Fruit fly (Drosophila melanogaster) whole organism, prepupa: ENCODE results near the gene Cyp305a1.

ENCODE experiments used
- Blimp-1 ChIP-seq: fragments of 200-800 bp; sonication (Bioruptor generic); optimal IDR thresholded peaks from 3 replicates; lab custom pipeline; 2017; ENCODE audit warnings: missing biosample characterization, missing genetic modification characterization, mild to moderate bottlenecking, moderate library complexity, missing genetic modification reagents
- CG10631 ChIP-seq: fragments of 200-800 bp; sonication (Bioruptor generic); optimal IDR thresholded peaks from 2 replicates; lab custom pipeline; 2016; ENCODE audit warnings: missing biosample characterization, missing genetic modification characterization
- CG10669 ChIP-seq: fragments of 200-800 bp; sonication (Bioruptor generic); optimal IDR thresholded peaks from 3 replicates; lab custom pipeline; 2018; ENCODE audit warnings: missing biosample characterization, mild to moderate bottlenecking, missing genetic modification characterization, moderate library complexity
- CG11902 ChIP-seq: fragments of 200-800 bp; sonication (Bioruptor generic); optimal IDR thresholded peaks from 3 replicates; lab custom pipeline; 2016; ENCODE audit warnings: missing biosample characterization, missing genetic modification characterization
- CG15336 ChIP-seq: fragments of 200-800 bp; sonication (Bioruptor generic); IDR thresholded peaks from 2 replicates; pipeline ENCODE4 v1.3.6; 2022; ENCODE audit warnings: missing biosample characterization, missing genetic modification characterization
- CG1621 ChIP-seq: fragments of 200-800 bp; sonication (Bioruptor generic); optimal IDR thresholded peaks from 3 replicates; lab custom pipeline; 2018; ENCODE audit warnings: missing biosample characterization, mild to moderate bottlenecking, missing genetic modification characterization
- CG16779 ChIP-seq: fragments of 200-800 bp; sonication (Bioruptor generic); optimal IDR thresholded peaks from 3 replicates; lab custom pipeline; 2017; ENCODE audit warnings: missing biosample characterization, mild to moderate bottlenecking, missing genetic modification characterization
- CG3032 ChIP-seq: fragments of 200-800 bp; optimal IDR thresholded peaks from 2 replicates; lab custom pipeline; 2019; ENCODE audit warnings: missing biosample characterization, mild to moderate bottlenecking, missing genetic modification characterization, moderate library complexity
- CG31627 ChIP-seq: fragments of 200-800 bp; sonication (Bioruptor generic); optimal IDR thresholded peaks from 3 replicates; lab custom pipeline; 2016; ENCODE audit warnings: missing biosample characterization, missing genetic modification characterization
- CG6163 ChIP-seq: fragments of 200-800 bp; sonication (Bioruptor generic); IDR thresholded peaks from 3 replicates; pipeline ENCODE4 v1.3.6; 2022; ENCODE audit warnings: missing biosample characterization, missing genetic modification characterization
- CG6276 ChIP-seq: fragments of 200-800 bp; sonication (Bioruptor generic); optimal IDR thresholded peaks from 2 replicates; lab custom pipeline; 2017; ENCODE audit warnings: missing biosample characterization, mild to moderate bottlenecking, missing genetic modification characterization
- CG6792 ChIP-seq: fragments of 200-800 bp; sonication (Bioruptor generic); optimal IDR thresholded peaks from 3 replicates; lab custom pipeline; 2016; ENCODE audit warnings: missing biosample characterization, missing genetic modification characterization
- CG6808 ChIP-seq: fragments of 200-800 bp; sonication (Bioruptor generic); optimal IDR thresholded peaks from 3 replicates; lab custom pipeline; 2017; ENCODE audit warnings: missing biosample characterization, missing genetic modification characterization, mild to moderate bottlenecking, moderate library complexity, missing genetic modification reagents
- CG6854 ChIP-seq: fragments of 200-800 bp; sonication (Bioruptor generic); optimal IDR thresholded peaks from 2 replicates; lab custom pipeline; 2017; ENCODE audit warnings: missing biosample characterization, mild to moderate bottlenecking, missing genetic modification characterization
- CG7368 ChIP-seq: fragments of 200-800 bp; sonication (Bioruptor generic); optimal IDR thresholded peaks from 3 replicates; lab custom pipeline; 2016; ENCODE audit warnings: missing biosample characterization, missing genetic modification characterization
- CG8119 ChIP-seq: fragments of 200-800 bp; sonication (Bioruptor generic); IDR thresholded peaks from 3 replicates; pipeline ENCODE4 v1.3.6; 2022; ENCODE audit warnings: missing biosample characterization, missing genetic modification characterization
- CG8632 ChIP-seq: fragments of 200-800 bp; sonication (Bioruptor generic); optimal IDR thresholded peaks from 3 replicates; lab custom pipeline; 2016; ENCODE audit warnings: missing biosample characterization, missing genetic modification characterization
- CG9139 ChIP-seq: fragments of 200-800 bp; sonication (Bioruptor generic); optimal IDR thresholded peaks from 3 replicates; lab custom pipeline; 2017; ENCODE audit warnings: missing biosample characterization, mild to moderate bottlenecking, missing genetic modification characterization
- Eip75B ChIP-seq: fragments of 200-800 bp; sonication (Bioruptor generic); optimal IDR thresholded peaks from 3 replicates; lab custom pipeline; 2016; ENCODE audit warnings: missing biosample characterization, missing genetic modification characterization
- Eip78C ChIP-seq: fragments of 200-800 bp; sonication (Bioruptor generic); peaks from one replicate; lab custom pipeline; 2016; ENCODE audit warnings: missing biosample characterization, missing genetic modification characterization
- Eip93F ChIP-seq: fragments of 200-800 bp; sonication (Bioruptor generic); optimal IDR thresholded peaks from 2 replicates; lab custom pipeline; 2016; ENCODE audit warnings: missing biosample characterization, mild to moderate bottlenecking, missing genetic modification characterization
- Ets21C ChIP-seq: fragments of 200-800 bp; sonication (Bioruptor generic); optimal IDR thresholded peaks from 3 replicates; lab custom pipeline; 2016; ENCODE audit warnings: missing biosample characterization, missing genetic modification characterization
- Ets96B ChIP-seq: fragments of 200-800 bp; optimal IDR thresholded peaks from 2 replicates; lab custom pipeline; 2019; ENCODE audit warnings: missing biosample characterization, mild to moderate bottlenecking, missing genetic modification characterization, moderate library complexity
- Hr39 ChIP-seq: fragments of 200-800 bp; sonication (Bioruptor generic); optimal IDR thresholded peaks from 2 replicates; lab custom pipeline; 2016; ENCODE audit warnings: missing biosample characterization, missing genetic modification characterization
- Hr4 ChIP-seq: fragments of 200-800 bp; sonication (Bioruptor generic); optimal IDR thresholded peaks from 3 replicates; lab custom pipeline; 2016; ENCODE audit warnings: missing biosample characterization, missing genetic modification characterization
- Lpt ChIP-seq: fragments of 200-800 bp; sonication (Bioruptor generic); optimal IDR thresholded peaks from 3 replicates; lab custom pipeline; 2016; ENCODE audit warnings: missing biosample characterization, missing genetic modification characterization
- Sox102F ChIP-seq: fragments of 200-800 bp; sonication (Bioruptor generic); optimal IDR thresholded peaks from 2 replicates; lab custom pipeline; 2016; ENCODE audit warnings: missing biosample characterization, mild to moderate bottlenecking, missing genetic modification characterization
- Sox14 ChIP-seq: fragments of 200-800 bp; sonication (Bioruptor generic); optimal IDR thresholded peaks from 3 replicates; lab custom pipeline; 2016; ENCODE audit warnings: missing biosample characterization, missing genetic modification characterization
- Sox15 ChIP-seq: fragments of 200-800 bp; sonication (Bioruptor generic); optimal IDR thresholded peaks from 3 replicates; lab custom pipeline; 2016; ENCODE audit warnings: missing biosample characterization, missing genetic modification characterization
- cyc ChIP-seq: fragments of 200-800 bp; sonication (Bioruptor generic); optimal IDR thresholded peaks from 3 replicates; lab custom pipeline; 2016; ENCODE audit warnings: missing biosample characterization, missing genetic modification characterization
- dac ChIP-seq: fragments of 200-800 bp; sonication (Bioruptor generic); optimal IDR thresholded peaks from 2 replicates; lab custom pipeline; 2017; ENCODE audit warnings: missing biosample characterization, mild to moderate bottlenecking, missing genetic modification characterization
- dsx ChIP-seq: fragments of 200-800 bp; optimal IDR thresholded peaks from 3 replicates; lab custom pipeline; 2019; ENCODE audit warnings: missing biosample characterization, mild to moderate bottlenecking, missing genetic modification characterization, moderate library complexity; ENCODE audit not compliant: poor library complexity, severe bottlenecking
- eg ChIP-seq: fragments of 200-800 bp; sonication (Bioruptor generic); IDR thresholded peaks from 3 replicates; pipeline ENCODE4 v1.3.6; 2022; ENCODE audit warnings: missing biosample characterization, missing genetic modification characterization
- esn ChIP-seq: fragments of 200-800 bp; sonication (Bioruptor generic); optimal IDR thresholded peaks from 2 replicates; lab custom pipeline; 2016; ENCODE audit warnings: missing biosample characterization, mild to moderate bottlenecking, missing genetic modification characterization, moderate library complexity
- fd59A ChIP-seq: fragments of 200-800 bp; sonication (Bioruptor generic); optimal IDR thresholded peaks from 2 replicates; lab custom pipeline; 2017; ENCODE audit warnings: missing biosample characterization, mild to moderate bottlenecking, missing genetic modification characterization, missing genetic modification reagents
- fd85E ChIP-seq: fragments of 200-800 bp; sonication (Bioruptor generic); optimal IDR thresholded peaks from 3 replicates; lab custom pipeline; 2016; ENCODE audit warnings: missing biosample characterization, missing genetic modification characterization
- fkh ChIP-seq: fragments of 200-800 bp; sonication (Bioruptor generic); optimal IDR thresholded peaks from 3 replicates; lab custom pipeline; 2017; ENCODE audit warnings: missing biosample characterization, mild to moderate bottlenecking, missing genetic modification characterization, moderate library complexity
- lz ChIP-seq: fragments of 200-800 bp; sonication (Bioruptor generic); optimal IDR thresholded peaks from 3 replicates; lab custom pipeline; 2016; ENCODE audit warnings: missing biosample characterization, missing genetic modification characterization
- net ChIP-seq: fragments of 200-800 bp; sonication (Bioruptor generic); optimal IDR thresholded peaks from 3 replicates; lab custom pipeline; 2016; ENCODE audit warnings: missing biosample characterization, missing genetic modification characterization
- pdm3 ChIP-seq: fragments of 200-800 bp; sonication (Bioruptor generic); optimal IDR thresholded peaks from 3 replicates; lab custom pipeline; 2016; ENCODE audit warnings: missing biosample characterization, missing genetic modification characterization
- spab ChIP-seq: fragments of 200-800 bp; sonication (Bioruptor generic); optimal IDR thresholded peaks from 2 replicates; lab custom pipeline; 2017; ENCODE audit warnings: missing biosample characterization, mild to moderate bottlenecking, missing genetic modification characterization, missing genetic modification reagents
- ss ChIP-seq, 2 experiments: fragments of 200-800 bp; sonication (Bioruptor generic); optimal IDR thresholded peaks; 2 replicates in 1 of 2; 3 replicates in 1 of 2; lab custom pipeline; 2017 to 2018; ENCODE audit warnings: mild to moderate bottlenecking in 2 of 2, missing biosample characterization in 2 of 2, missing genetic modification characterization in 2 of 2, moderate library complexity in 1 of 2
- svp ChIP-seq: fragments of 200-800 bp; sonication (Bioruptor generic); peaks from one replicate; lab custom pipeline; 2016; ENCODE audit warnings: missing biosample characterization, missing genetic modification characterization
- topi ChIP-seq: fragments of 200-800 bp; sonication (Bioruptor generic); optimal IDR thresholded peaks from 3 replicates; lab custom pipeline; 2016; ENCODE audit warnings: missing biosample characterization, missing genetic modification characterization
- vri ChIP-seq: fragments of 200-800 bp; sonication (Bioruptor generic); optimal IDR thresholded peaks from 3 replicates; lab custom pipeline; 2016; ENCODE audit warnings: missing biosample characterization, mild to moderate bottlenecking, missing genetic modification characterization

Gene Cyp305a1

DNA sequence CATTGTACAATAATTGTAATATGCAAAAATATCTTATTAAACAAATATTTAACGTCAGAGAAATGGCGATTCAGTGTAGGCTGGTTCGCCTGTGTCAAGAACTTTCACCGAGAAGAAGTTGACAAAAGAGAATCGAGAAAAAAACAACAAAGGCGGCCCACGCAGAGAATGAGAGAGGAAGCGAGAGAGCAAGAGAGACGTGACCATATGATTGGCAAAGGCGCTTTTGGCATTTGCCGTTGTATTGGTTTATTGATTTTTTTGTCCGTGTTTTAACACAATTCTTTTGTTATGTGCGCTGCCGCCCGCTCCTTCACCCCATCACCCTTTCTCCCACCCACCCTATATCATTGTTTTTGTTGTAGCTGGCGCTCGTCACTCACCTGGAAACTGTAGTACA is 20.1 kb upstream of the Cyp305a1 start:
- TF ChIP-seq Sox14 (peak; percentile 71), CG8119 (peak; percentile 22; the same call in 1 of the 3 replicates), Eip78C (GFP tag; lab: Kevin White, UChicago) (peak; percentile 83), esn (GFP tag; lab: Kevin White, UChicago) (peak; percentile 54), Blimp-1 (GFP tag; lab: Kevin White, UChicago) (peak; percentile 81), dsx (GFP tag; lab: Kevin White, UChicago) (no peak), CG10669 (GFP tag; lab: Kevin White, UChicago) (no peak), ss (GFP tag; optimal IDR thresholded peaks at IDR 0.05; lab: Kevin White, UChicago) (peak in 1 of 2 experiments; percentile 71), CG6792 (GFP tag; lab: Kevin White, UChicago) (peak; percentile 38), lz (peak; percentile 9), CG6163 (GFP tag; lab: Robert Waterston, UW) (peak; percentile 47; the same call in 2 of the 3 replicates), CG15336 (GFP tag; lab: Robert Waterston, UW) (0 out of 2 replicates have a peak, but pooled peaks have one; percentile 12), vri (GFP tag; lab: Kevin White, UChicago) (no peak), fd59A (GFP tag; lab: Kevin White, UChicago) (no peak), fkh (no peak), topi (GFP tag; lab: Kevin White, UChicago) (peak; percentile 17), Eip93F (peak; percentile 45), CG6854 (GFP tag; lab: Kevin White, UChicago) (peak; percentile 58)

DNA sequence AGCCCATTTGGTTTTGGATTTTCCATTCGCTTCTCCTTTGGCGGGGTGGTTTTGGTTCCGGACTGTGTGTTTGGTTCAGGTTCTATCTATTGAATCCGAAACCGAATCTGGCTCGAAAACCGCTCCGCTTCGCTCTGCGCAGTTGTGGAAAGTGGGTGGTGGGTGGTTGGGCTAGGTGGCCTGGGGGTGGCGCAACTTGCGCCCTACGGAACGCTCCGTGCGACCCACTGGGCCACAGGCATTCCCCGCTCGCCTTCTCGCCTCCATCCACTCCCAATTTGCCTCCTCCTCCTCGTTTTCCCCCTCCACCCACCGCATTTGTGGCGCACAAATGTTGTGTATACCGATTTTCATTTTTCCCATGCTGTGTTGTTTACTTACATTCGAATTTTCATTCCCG is 5.6 kb upstream of the Cyp305a1 start:
- peak; percentile 73 for TF ChIP-seq CG7368 (GFP tag; lab: Kevin White, UChicago)
- TF ChIP-seq Ets21C (GFP tag; lab: Kevin White, UChicago): no peak
- no peak for TF ChIP-seq Blimp-1 (GFP tag; lab: Kevin White, UChicago)
- TF ChIP-seq CG6792 (GFP tag; lab: Kevin White, UChicago): no peak
- no peak for TF ChIP-seq cyc (GFP tag; lab: Kevin White, UChicago)
- no peak for TF ChIP-seq Hr39 (GFP tag; lab: Kevin White, UChicago)

DNA sequence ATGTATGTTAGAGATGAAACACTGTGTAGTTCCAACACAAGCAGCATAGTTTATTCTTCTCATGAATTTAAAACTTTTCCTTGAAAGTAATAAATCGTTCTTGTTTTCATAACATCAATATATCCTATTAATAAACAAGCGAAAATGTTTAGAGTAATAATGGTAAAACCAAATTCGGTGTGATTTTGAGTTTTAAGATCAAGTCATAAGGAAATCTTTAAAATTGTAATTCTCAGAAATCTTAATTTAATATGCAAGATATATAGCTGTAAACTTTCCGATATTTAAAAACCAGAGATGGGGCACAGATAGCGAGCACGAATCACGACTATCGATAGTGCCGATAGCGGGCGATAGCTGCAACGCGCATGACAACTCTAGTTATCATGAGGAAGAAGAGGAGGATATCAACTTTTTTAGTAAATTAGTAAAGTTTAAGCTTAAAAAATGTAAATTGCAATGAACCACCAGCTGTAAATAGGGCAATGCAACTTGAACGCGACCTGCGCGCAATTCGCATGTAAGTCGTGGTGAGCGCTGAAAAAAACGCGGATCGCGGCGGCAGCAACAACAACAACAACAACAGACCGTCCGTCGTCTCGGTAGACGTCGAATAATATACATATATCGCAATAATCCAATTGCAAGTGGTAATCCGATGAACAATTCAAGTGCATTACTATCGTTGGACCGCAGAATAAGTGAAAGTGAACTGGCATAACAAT is 4.8 kb upstream of the Cyp305a1 start, which contains the start of the genes Fibp and Deaf1:
Fibp (minus strand) TSS at position 161 of the 725 bp plus-strand sequence.
Deaf1 (plus strand) TSS at position 368 of the 725 bp plus-strand sequence.
- TF ChIP-seq CG10631 (GFP tag; lab: Kevin White, UChicago): peak; percentile 84
- no peak for TF ChIP-seq CG16779
- peak; percentile 47 for TF ChIP-seq Lpt (GFP tag; lab: Kevin White, UChicago)
- TF ChIP-seq CG8632 (GFP tag; lab: Kevin White, UChicago): peak; percentile 66
- TF ChIP-seq eg: peak; percentile 43; the same call in 2 of the 3 replicates
- peak; percentile 87 for TF ChIP-seq lz
- peak; percentile 79 for TF ChIP-seq Hr4
- peak; percentile 77 for TF ChIP-seq topi (GFP tag; lab: Kevin White, UChicago)
- no peak for TF ChIP-seq svp (GFP tag; lab: Kevin White, UChicago)
- TF ChIP-seq dac (GFP tag; lab: Kevin White, UChicago): peak; percentile 21
- peak; percentile 79 for TF ChIP-seq Sox14
- TF ChIP-seq vri (GFP tag; lab: Kevin White, UChicago): no peak
- no peak for TF ChIP-seq fd85E (GFP tag; lab: Kevin White, UChicago)
- peak; percentile 64 for TF ChIP-seq Ets96B (tag; lab: Kevin White, UChicago)
- no peak for TF ChIP-seq CG6808 (GFP tag; lab: Kevin White, UChicago)
- peak; percentile 77 for TF ChIP-seq CG3032 (tag; lab: Kevin White, UChicago)
- peak; percentile 70 for TF ChIP-seq CG11902 (GFP tag; lab: Kevin White, UChicago)
- peak; percentile 18 for TF ChIP-seq CG1621 (tag; lab: Kevin White, UChicago)
- 0 out of 2 replicates have a peak, but pooled peaks have one; percentile 10 for TF ChIP-seq CG15336 (GFP tag; lab: Robert Waterston, UW)
- TF ChIP-seq Sox102F (GFP tag; lab: Kevin White, UChicago): no peak
- TF ChIP-seq net (GFP tag; lab: Kevin White, UChicago): no peak
- peak; percentile 91 for TF ChIP-seq CG31627 (GFP tag; lab: Kevin White, UChicago)
- peak; percentile 86 for TF ChIP-seq esn (GFP tag; lab: Kevin White, UChicago)
- TF ChIP-seq CG9139 (GFP tag; lab: Kevin White, UChicago): no peak
- TF ChIP-seq CG6792 (GFP tag; lab: Kevin White, UChicago): peak; percentile 63
- TF ChIP-seq CG6276: no peak
- no peak for TF ChIP-seq spab (GFP tag; lab: Kevin White, UChicago)
- peak; percentile 72 for TF ChIP-seq Sox15 (GFP tag; lab: Kevin White, UChicago)
- peak; percentile 40; the same call in 1 of the 3 replicates for TF ChIP-seq CG6163 (GFP tag; lab: Robert Waterston, UW)
- TF ChIP-seq Eip93F: no peak
- peak; percentile 71 for TF ChIP-seq Eip75B (GFP tag; lab: Kevin White, UChicago)
- peak; percentile 81 for TF ChIP-seq pdm3 (GFP tag; lab: Kevin White, UChicago)
